Fruit fly (Drosophila melanogaster) whole organism, embryonic: ENCODE data around the gene Sfp26Ad.
A peak's percentile ranks its signal among the peaks of the same experiment; 100 is the strongest.

Experiments used
- Aef1 ChIP-seq: fragments of 200-800 bp; sonication (Bioruptor generic); IDR thresholded peaks from 3 replicates; pipeline ENCODE4 v1.3.6; 2022; ENCODE audit warnings: missing biosample characterization, missing genetic modification characterization
- CG10267 ChIP-seq: fragments of 200-800 bp; sonication (Bioruptor generic); optimal IDR thresholded peaks from 2 replicates; lab custom pipeline; 2018; ENCODE audit warnings: missing biosample characterization, mild to moderate bottlenecking, missing genetic modification characterization, moderate library complexity
- CG12071 ChIP-seq: fragments of 200-800 bp; sonication (Bioruptor generic); optimal IDR thresholded peaks from 3 replicates; lab custom pipeline; 2018; ENCODE audit warnings: missing biosample characterization, mild to moderate bottlenecking, missing genetic modification characterization
- CG13123 ChIP-seq: fragments of 200-800 bp; sonication (Bioruptor generic); optimal IDR thresholded peaks from 2 replicates; lab custom pipeline; 2016; ENCODE audit warnings: missing biosample characterization, missing genetic modification characterization
- CG15269 ChIP-seq: fragments of 200-800 bp; sonication (Bioruptor generic); optimal IDR thresholded peaks from 2 replicates; lab custom pipeline; 2018; ENCODE audit warnings: missing biosample characterization, mild to moderate bottlenecking, missing genetic modification characterization, moderate library complexity
- CG1529 ChIP-seq: fragments of 200-800 bp; sonication (Bioruptor generic); optimal IDR thresholded peaks from 3 replicates; lab custom pipeline; 2018; ENCODE audit warnings: missing biosample characterization, missing genetic modification characterization
- CG15479 ChIP-seq: fragments of 200-800 bp; sonication (Bioruptor generic); optimal IDR thresholded peaks from 3 replicates; lab custom pipeline; 2019; ENCODE audit warnings: missing biosample characterization, mild to moderate bottlenecking, missing genetic modification characterization, moderate library complexity
- CG15696 ChIP-seq: fragments of 200-800 bp; sonication (Bioruptor generic); optimal IDR thresholded peaks from 2 replicates; lab custom pipeline; 2019; ENCODE audit warnings: missing biosample characterization, mild to moderate bottlenecking, missing genetic modification characterization, moderate library complexity
- CG1602 ChIP-seq: fragments of 200-800 bp; sonication (Bioruptor generic); optimal IDR thresholded peaks from 3 replicates; lab custom pipeline; 2016; ENCODE audit warnings: missing biosample characterization, missing genetic modification characterization
- CG18011 ChIP-seq: fragments of 200-800 bp; sonication (Bioruptor generic); optimal IDR thresholded peaks from 2 replicates; lab custom pipeline; 2017; ENCODE audit warnings: missing biosample characterization, missing genetic modification characterization, mild to moderate bottlenecking, moderate library complexity, missing genotype
- CG2199 ChIP-seq: fragments of 200-800 bp; sonication (Bioruptor generic); IDR thresholded peaks from 3 replicates; pipeline ENCODE4 v1.3.6; 2022; ENCODE audit warnings: missing biosample characterization, missing genetic modification characterization
- CG34376 ChIP-seq: fragments of 200-800 bp; sonication (Bioruptor generic); optimal IDR thresholded peaks from 2 replicates; lab custom pipeline; 2018; ENCODE audit warnings: missing biosample characterization, mild to moderate bottlenecking, missing genetic modification characterization
- CG3838 ChIP-seq: fragments of 200-800 bp; sonication (Bioruptor generic); optimal IDR thresholded peaks from 3 replicates; lab custom pipeline; 2016; ENCODE audit warnings: missing biosample characterization, missing genetic modification characterization
- CG3847 ChIP-seq: fragments of 200-800 bp; sonication (Bioruptor generic); IDR thresholded peaks from 2 replicates; pipeline ENCODE4 v1.3.6; 2022; ENCODE audit warnings: missing biosample characterization, missing genetic modification characterization
- CG4282 ChIP-seq: fragments of 200-800 bp; sonication (Bioruptor generic); optimal IDR thresholded peaks from 2 replicates; lab custom pipeline; 2016; ENCODE audit warnings: missing biosample characterization, missing genetic modification characterization
- CG4730 ChIP-seq: fragments of 200-800 bp; sonication (Bioruptor generic); IDR thresholded peaks from 2 replicates; pipeline ENCODE4 v1.3.6; 2022; ENCODE audit warnings: missing biosample characterization, missing genetic modification characterization
- CG6689 ChIP-seq: fragments of 200-800 bp; sonication (Bioruptor generic); IDR thresholded peaks from 2 replicates; pipeline ENCODE4 v1.3.6; 2022; ENCODE audit warnings: missing biosample characterization, missing genetic modification characterization
- CkIIα-i1 ChIP-seq: fragments of 200-800 bp; sonication (Bioruptor generic); IDR thresholded peaks from 2 replicates; pipeline ENCODE4 v1.3.6; 2022; ENCODE audit warnings: missing biosample characterization, missing genetic modification characterization
- Dip3 ChIP-seq: fragments of 200-800 bp; sonication (Bioruptor generic); optimal IDR thresholded peaks from 3 replicates; lab custom pipeline; 2016; ENCODE audit warnings: missing biosample characterization, missing genetic modification characterization
- Fer2 ChIP-seq: fragments of 200-800 bp; sonication (Bioruptor generic); optimal IDR thresholded peaks from 2 replicates; lab custom pipeline; 2018; ENCODE audit warnings: missing biosample characterization, mild to moderate bottlenecking, missing genetic modification characterization, moderate library complexity
- GATAe ChIP-seq: fragments of 200-800 bp; sonication (Bioruptor generic); conservative IDR thresholded peaks from 2 replicates; pipeline ENCODE4 v1.3.6; 2022; ENCODE audit warnings: missing biosample characterization, missing genetic modification characterization
- HLHmδ ChIP-seq: fragments of 200-800 bp; sonication (Bioruptor generic); optimal IDR thresholded peaks from 2 replicates; lab custom pipeline; 2018; ENCODE audit warnings: missing biosample characterization, mild to moderate bottlenecking, missing genetic modification characterization, moderate library complexity
- Hey ChIP-seq: fragments of 200-800 bp; sonication (Bioruptor generic); optimal IDR thresholded peaks from 3 replicates; lab custom pipeline; 2018; ENCODE audit warnings: missing biosample characterization, mild to moderate bottlenecking, missing genetic modification characterization
- Kr ChIP-seq: fragments of 200-800 bp; sonication (Bioruptor generic); optimal IDR thresholded peaks from 2 replicates; lab custom pipeline; 2017; ENCODE audit warnings: missing biosample characterization, mild to moderate bottlenecking, missing genetic modification characterization
- Lim3 ChIP-seq: fragments of 200-800 bp; sonication (Bioruptor generic); IDR thresholded peaks from 2 replicates; pipeline ENCODE4 v1.3.6; 2022; ENCODE audit warnings: missing biosample characterization, missing genetic modification characterization
- Med ChIP-seq: fragments of 200-800 bp; sonication (Bioruptor generic); peaks from one replicate; lab custom pipeline; 2016; ENCODE audit warnings: missing biosample characterization, missing genetic modification characterization, mild to moderate bottlenecking, inconsistent platforms, moderate library complexity
- NC2α ChIP-seq: fragments of 200-800 bp; sonication (Bioruptor generic); optimal IDR thresholded peaks from 2 replicates; lab custom pipeline; 2016; ENCODE audit warnings: missing biosample characterization, missing genetic modification characterization
- NfI ChIP-seq: fragments of 200-800 bp; sonication (Bioruptor generic); optimal IDR thresholded peaks from 3 replicates; lab custom pipeline; 2018; ENCODE audit warnings: missing biosample characterization, mild to moderate bottlenecking, missing genetic modification characterization, moderate library complexity
- ara ChIP-seq: fragments of 200-800 bp; sonication (Bioruptor generic); IDR thresholded peaks from 2 replicates; pipeline ENCODE4 v1.3.6; 2022; ENCODE audit warnings: missing biosample characterization, missing genetic modification characterization
- br ChIP-seq: fragments of >200 bp; optimal IDR thresholded peaks from 2 replicates; lab custom pipeline; 2017
- cg ChIP-seq: fragments of 200-800 bp; sonication (Bioruptor generic); optimal IDR thresholded peaks from 3 replicates; lab custom pipeline; 2019; ENCODE audit warnings: missing biosample characterization, mild to moderate bottlenecking, missing genetic modification characterization, moderate library complexity
- chinmo ChIP-seq: fragments of 200-800 bp; sonication (Bioruptor generic); IDR thresholded peaks from 4 replicates; pipeline ENCODE4 v1.3.6; 2022; ENCODE audit warnings: missing biosample characterization, missing genetic modification characterization; ENCODE audit not compliant: partially characterized antibody
- ci ChIP-seq: fragments of 200-800 bp; sonication (Bioruptor generic); IDR thresholded peaks from 3 replicates; pipeline ENCODE4 v1.3.6; 2022; ENCODE audit warnings: missing biosample characterization, missing genetic modification characterization
- esg ChIP-seq: fragments of 200-800 bp; sonication (Bioruptor generic); conservative IDR thresholded peaks from 2 replicates; pipeline ENCODE4 v1.3.6; 2022; ENCODE audit warnings: missing biosample characterization, missing genetic modification characterization
- exex ChIP-seq: fragments of 200-800 bp; sonication (Bioruptor generic); optimal IDR thresholded peaks from 4 replicates; lab custom pipeline; 2018; ENCODE audit warnings: missing biosample characterization, mild to moderate bottlenecking, missing genetic modification characterization, moderate library complexity
- fru ChIP-seq: fragments of >200 bp; optimal IDR thresholded peaks from 2 replicates; lab custom pipeline; 2017
- gsb-n ChIP-seq: fragments of 200-800 bp; sonication (Bioruptor generic); optimal IDR thresholded peaks from 3 replicates; lab custom pipeline; 2018; ENCODE audit warnings: missing biosample characterization, mild to moderate bottlenecking, missing genetic modification characterization
- hth ChIP-seq: fragments of >200 bp; optimal IDR thresholded peaks from 2 replicates; lab custom pipeline; 2017; ENCODE audit warnings: inconsistent platforms
- kay ChIP-seq: fragments of 200-800 bp; sonication (Bioruptor generic); optimal IDR thresholded peaks from 2 replicates; lab custom pipeline; 2016; ENCODE audit warnings: missing biosample characterization, missing genetic modification characterization
- ken ChIP-seq: fragments of 200-800 bp; sonication (Bioruptor generic); IDR thresholded peaks from 3 replicates; pipeline ENCODE4 v1.3.6; 2022; ENCODE audit warnings: missing biosample characterization, missing genetic modification characterization
- luna ChIP-seq: fragments of 200-800 bp; sonication (Bioruptor generic); optimal IDR thresholded peaks from 2 replicates; lab custom pipeline; 2016; ENCODE audit warnings: missing biosample characterization, missing genetic modification characterization
- mirr ChIP-seq: fragments of 200-800 bp; sonication (Bioruptor generic); optimal IDR thresholded peaks from 3 replicates; lab custom pipeline; 2018; ENCODE audit warnings: missing biosample characterization, mild to moderate bottlenecking, missing genetic modification characterization
- otp ChIP-seq: fragments of 200-800 bp; sonication (Bioruptor generic); IDR thresholded peaks from 3 replicates; pipeline ENCODE4, ENCODE4 v1.3.6; 2022; ENCODE audit warnings: missing biosample characterization, missing genetic modification characterization
- p53 ChIP-seq: fragments of 200-800 bp; sonication (Bioruptor generic); optimal IDR thresholded peaks from 2 replicates; lab custom pipeline; 2016; ENCODE audit warnings: missing biosample characterization, missing genetic modification characterization
- sens-2 ChIP-seq: fragments of 200-800 bp; sonication (Bioruptor generic); IDR thresholded peaks from 2 replicates; pipeline ENCODE4 v1.3.6; 2022; ENCODE audit warnings: missing biosample characterization, missing genetic modification characterization
- stwl ChIP-seq: fragments of 200-800 bp; sonication (Bioruptor generic); optimal IDR thresholded peaks from 3 replicates; lab custom pipeline; 2018; ENCODE audit warnings: missing biosample characterization, mild to moderate bottlenecking, missing genetic modification characterization, moderate library complexity
- sug ChIP-seq: fragments of 200-800 bp; optimal IDR thresholded peaks from 2 replicates; lab custom pipeline; 2019; ENCODE audit warnings: missing biosample characterization, mild to moderate bottlenecking, missing genetic modification characterization, moderate library complexity
- tll ChIP-seq, 2 experiments: fragments of 200-800 bp in 1 of 2; fragments of >200 bp in 1 of 2; sonication (Bioruptor generic) in 1 of 2; optimal IDR thresholded peaks; 2 replicates each; lab custom pipeline; 2017 to 2019; ENCODE audit warnings: missing biosample characterization in 2 of 2, missing genetic modification characterization in 2 of 2, mild to moderate bottlenecking in 1 of 2, moderate library complexity in 1 of 2
- zfh1 ChIP-seq: fragments of 200-800 bp; sonication (Bioruptor generic); IDR thresholded peaks from 3 replicates; pipeline ENCODE4 v1.3.6; 2022; ENCODE audit warnings: missing biosample characterization, missing genetic modification characterization
- zfh2 ChIP-seq: fragments of 200-800 bp; sonication (Bioruptor generic); optimal IDR thresholded peaks from 2 replicates; lab custom pipeline; 2016; ENCODE audit warnings: missing biosample characterization, missing genetic modification characterization

The Sfp26Ad gene

DNA sequence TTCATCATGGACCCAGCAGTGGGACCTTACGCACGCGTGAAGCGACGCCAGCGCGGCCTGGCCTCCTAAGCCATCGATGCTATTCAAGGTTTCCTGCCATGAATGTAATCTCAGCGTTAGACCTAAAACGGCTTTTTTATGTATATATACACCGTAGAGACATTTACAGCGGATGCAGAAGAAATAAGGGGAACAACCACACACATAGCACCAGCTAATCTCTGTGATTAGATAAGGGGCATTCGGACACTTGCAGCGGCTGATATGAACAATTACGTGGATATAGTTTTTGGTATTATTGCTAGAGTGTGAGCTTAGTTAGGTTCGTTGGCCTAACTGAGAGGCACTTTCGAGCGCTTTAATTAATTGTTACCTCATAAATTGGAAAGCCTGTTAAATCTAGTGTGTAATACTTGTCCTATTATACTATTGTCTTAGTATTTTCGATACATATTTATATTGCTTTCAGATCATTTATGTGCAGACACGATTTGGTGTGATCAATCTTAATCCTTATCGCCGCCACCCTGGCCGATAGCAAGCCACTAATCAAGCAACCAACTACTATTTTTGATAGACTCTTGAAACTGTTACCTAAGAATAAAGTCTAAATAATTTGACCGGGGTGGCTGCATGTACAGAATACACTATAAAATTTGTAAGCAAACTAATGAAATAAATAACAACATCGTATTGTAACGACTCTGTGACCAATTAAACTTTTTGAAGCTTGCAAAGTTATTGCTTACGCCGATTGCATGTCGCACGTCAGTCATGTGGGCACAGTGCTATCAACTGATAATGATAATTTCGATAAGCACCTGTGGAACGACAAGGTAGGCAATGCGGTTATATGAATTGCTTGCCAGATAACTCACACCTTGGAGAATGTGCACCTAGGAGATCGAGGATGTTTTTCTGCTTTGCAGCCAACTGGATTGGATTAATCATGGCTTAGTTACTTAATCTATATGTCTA, 45.3 kb upstream of the Sfp26Ad start (continued):
- TF ChIP-seq CG12071 (GFP tag; lab: Kevin White, UChicago): no peak
- no peak for TF ChIP-seq CkIIα-i1
- TF ChIP-seq CG18011: no peak
- no peak for TF ChIP-seq zfh1 (GFP tag; lab: Robert Waterston, UW)
- no peak for TF ChIP-seq Lim3
- no peak for TF ChIP-seq Aef1 (GFP tag; lab: Robert Waterston, UW)
- peak; percentile 64; the same call in 1 of the 2 replicates for TF ChIP-seq GATAe (GFP tag; lab: Robert Waterston, UW)
- TF ChIP-seq luna (GFP tag; lab: Kevin White, UChicago): no peak
- no peak for TF ChIP-seq CG6689
- TF ChIP-seq chinmo (GFP tag; lab: Robert Waterston, UW): peak; percentile 53; the same call in 1 of the 4 replicates
- 0 out of 2 replicates have a peak, but pooled peaks have one; percentile 31 for TF ChIP-seq ara (GFP tag; lab: Robert Waterston, UW)
- no peak for TF ChIP-seq CG4730 (GFP tag; lab: Robert Waterston, UW)
- TF ChIP-seq CG3847 (GFP tag; lab: Robert Waterston, UW): no peak
- TF ChIP-seq CG34376 (GFP tag; lab: Kevin White, UChicago): peak; percentile 36
- no peak for TF ChIP-seq HLHmδ (GFP tag; lab: Kevin White, UChicago)
- 0 out of 2 replicates have a peak, but pooled peaks have one; percentile 37 for TF ChIP-seq sens-2 (GFP tag; lab: Robert Waterston, UW)
- 0 out of 3 replicates have a peak, but pooled peaks have one; percentile 21 for TF ChIP-seq ci (GFP tag; lab: Robert Waterston, UW)
- TF ChIP-seq mirr: peak; percentile 37
- TF ChIP-seq kay: no peak
- no peak for TF ChIP-seq otp (GFP tag; lab: Robert Waterston, UW)
- TF ChIP-seq zfh2 (GFP tag; lab: Kevin White, UChicago): no peak
- no peak for TF ChIP-seq CG3838 (GFP tag; lab: Kevin White, UChicago)
- TF ChIP-seq CG1602 (GFP tag; lab: Kevin White, UChicago): no peak
- TF ChIP-seq CG13123 (GFP tag; lab: Kevin White, UChicago): no peak
- no peak for TF ChIP-seq NC2α (GFP tag; lab: Kevin White, UChicago)
- peak; percentile 77; the same call in 1 of the 3 replicates for TF ChIP-seq CG2199 (GFP tag; lab: Robert Waterston, UW)
- no peak for TF ChIP-seq hth (lab: Kevin White, UChicago)
- no peak for TF ChIP-seq CG15269

DNA sequence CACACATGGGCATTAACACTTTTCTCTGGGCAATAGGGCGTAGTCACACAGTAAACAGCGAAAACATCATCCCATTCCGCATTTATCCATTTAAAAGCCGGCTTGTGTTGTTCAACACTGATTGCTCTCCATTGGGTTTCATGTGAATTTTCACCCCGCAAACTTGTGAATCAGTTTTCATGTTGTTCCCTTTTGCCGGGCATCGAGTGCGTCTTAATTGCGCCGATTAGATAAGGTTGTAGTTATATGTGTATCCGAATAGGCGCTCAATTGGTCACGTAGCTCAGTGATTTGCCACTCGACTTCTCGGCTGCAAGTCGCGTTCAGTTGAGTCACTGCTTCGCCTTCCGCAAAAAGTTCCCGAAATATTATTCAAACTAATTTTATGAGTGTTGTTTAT, 43.8 kb upstream of the Sfp26Ad start:
- TF ChIP-seq exex: peak; percentile 87
- peak; percentile 32 for TF ChIP-seq CG18011
- TF ChIP-seq Dip3 (GFP tag; lab: Kevin White, UChicago): no peak
- TF ChIP-seq cg: peak; percentile 21
- TF ChIP-seq kay: peak; percentile 28
- no peak for TF ChIP-seq p53
- no peak for TF ChIP-seq ken (GFP tag; lab: Robert Waterston, UW)
- TF ChIP-seq gsb-n (tag; lab: Kevin White, UChicago): peak; percentile 72
- TF ChIP-seq esg (GFP tag; lab: Robert Waterston, UW): no peak
- no peak for TF ChIP-seq Kr (GFP tag; lab: Kevin White, UChicago)
- peak; percentile 27 for TF ChIP-seq sug
- TF ChIP-seq CG1529: peak; percentile 86
- no peak for TF ChIP-seq br (lab: Kevin White, UChicago)
- peak; percentile 4 for TF ChIP-seq CG15479 (GFP tag; lab: Kevin White, UChicago)
- TF ChIP-seq CG4282 (GFP tag; lab: Kevin White, UChicago): peak; percentile 15
- peak; percentile 30 for TF ChIP-seq stwl
- TF ChIP-seq Med: peak; percentile 51
- TF ChIP-seq tll (GFP tag; optimal IDR thresholded peaks at IDR 0.05; lab: Kevin White, UChicago): no peak
- no peak for TF ChIP-seq CG15696 (tag; lab: Kevin White, UChicago)
- TF ChIP-seq fru: no peak
- no peak for TF ChIP-seq zfh2 (GFP tag; lab: Kevin White, UChicago)
- no peak for TF ChIP-seq NfI (GFP tag; lab: Kevin White, UChicago)
- TF ChIP-seq Hey: peak; percentile 40
- no peak for TF ChIP-seq Fer2
- peak; percentile 73 for TF ChIP-seq CG10267 (tag; lab: Kevin White, UChicago)
